Worm (Caenorhabditis elegans) whole organism, L1 larva: ENCODE data around the gene sax-3.

ENCODE experiments used
- elt-3 ChIP-seq, 6 experiments: fragments of 150-350 bp in 1 of 6; sonication (generic microtip); optimal IDR thresholded peaks; 2 replicates each; lab custom pipeline; 2017 to 2018; ENCODE audit warnings: missing biosample characterization in 6 of 6, missing genetic modification characterization in 6 of 6, inconsistent platforms in 1 of 6
- lin-14 ChIP-seq: fragments of 200-800 bp; sonication (Bioruptor generic); optimal IDR thresholded peaks from 2 replicates; lab custom pipeline; 2018; ENCODE audit warnings: mild to moderate bottlenecking, missing genetic modification characterization, moderate library complexity, missing compliant biosample characterization
- mep-1 ChIP-seq: fragments of 150-350 bp; optimal IDR thresholded peaks from 2 replicates; lab custom pipeline; 2014; ENCODE audit warnings: missing biosample characterization, missing genetic modification characterization
- nhr-77 ChIP-seq: fragments of 150-350 bp; optimal IDR thresholded peaks from 2 replicates; lab custom pipeline; 2014; ENCODE audit warnings: missing biosample characterization, missing genetic modification characterization
- pqm-1 ChIP-seq: sonication (generic microtip); optimal IDR thresholded peaks from 3 replicates; lab custom pipeline; 2017; ENCODE audit warnings: missing biosample characterization, missing genetic modification characterization
- skn-1 ChIP-seq: fragments of 150-350 bp; optimal IDR thresholded peaks from 2 replicates; lab custom pipeline; 2014; ENCODE audit warnings: missing biosample characterization, missing genetic modification characterization
- sptf-1 ChIP-seq: fragments of 150-350 bp; optimal IDR thresholded peaks from 2 replicates; lab custom pipeline; 2014; ENCODE audit warnings: missing biosample characterization, missing genetic modification characterization
- unc-130 ChIP-seq: fragments of 150-350 bp; optimal IDR thresholded peaks from 2 replicates; lab custom pipeline; 2017; ENCODE audit warnings: missing biosample characterization, missing genetic modification characterization, inconsistent platforms
- unc-62 ChIP-seq: fragments of 150-350 bp; optimal IDR thresholded peaks from 2 replicates; lab custom pipeline; 2014; ENCODE audit warnings: missing biosample characterization, missing genetic modification reagents, missing genetic modification characterization
- unc-98 ChIP-seq: fragments of 200-800 bp; sonication (Bioruptor generic); IDR thresholded peaks from 2 replicates; pipeline ENCODE4 v1.3.6; 2022; ENCODE audit warnings: missing genetic modification characterization, missing compliant biosample characterization

ce11 chrX:3408717-3409303 lies 56.9 kb downstream of the sax-3 start:
- TF ChIP-seq nhr-77 (tag; lab: Kevin White, UChicago) (no peak), skn-1 (tag; lab: Kevin White, UChicago) (no peak), unc-62 (no peak), sptf-1 (tag; lab: Kevin White, UChicago) (no peak), elt-3 (tag; optimal IDR thresholded peaks at IDR 0.05; lab: Kevin White, UChicago) (no peak), unc-130 (no peak), lin-14 (GFP tag; lab: Kevin White, UChicago) (no peak), unc-98 (GFP tag; lab: Robert Waterston, UW) (no peak), pqm-1 (tag; lab: Kevin White, UChicago) (no peak), mep-1 (no peak)
